Worm (Caenorhabditis elegans): ENCODE data around the gene F38B7.11.
"Not testable (repeated sequence)": the region's sequence is repeated elsewhere in the genome, so short reads cannot be mapped to it uniquely, and the experiment has no call there.

F38B7.11 gene

DNA sequence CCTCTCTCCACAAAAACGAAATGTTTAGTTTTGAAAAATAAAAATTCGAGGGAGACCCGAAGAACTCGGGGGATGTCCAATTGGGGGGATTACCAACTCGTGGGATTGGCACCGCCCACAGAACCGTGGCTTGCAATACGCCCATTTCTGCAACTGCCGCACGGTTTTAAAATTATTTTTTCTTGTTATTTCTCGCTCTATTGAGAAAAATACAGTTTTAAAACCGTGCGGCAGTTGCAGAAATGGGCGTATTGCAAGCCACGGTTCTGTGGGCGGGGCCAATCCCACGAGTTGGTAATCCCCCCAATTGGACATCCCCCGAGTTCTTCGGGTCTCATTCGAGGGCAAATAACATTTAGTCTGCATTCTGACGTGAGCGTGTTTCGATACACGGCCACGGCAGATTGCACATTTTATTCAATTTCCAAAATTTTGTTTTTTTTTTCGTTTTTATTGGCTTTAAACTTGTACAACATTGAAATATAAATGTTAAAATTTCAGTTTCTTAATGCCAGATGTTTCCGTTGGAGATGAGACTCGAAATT is 42.0 kb upstream of the F38B7.11 start, which contains the start of the genes C55A6.1 and C55A6.10 (continued):
- TF ChIP-seq madf-3 (GFP tag; IDR thresholded peaks at IDR 0.05) (peak; percentile 64; the same call in 1 of the 2 replicates), D2030.7 (GFP tag; IDR thresholded peaks at IDR 0.05) (peak; percentile 93), snpc-3.4 (tag; optimal IDR thresholded peaks at IDR 0.05) (peak; percentile 69), let-526 (GFP tag; IDR thresholded peaks at IDR 0.05) (peak; percentile 67; the same call in 1 of the 2 replicates), madf-6 (GFP tag; IDR thresholded peaks at IDR 0.05) (peak; percentile 71), tbp1 (GFP tag; optimal IDR thresholded peaks at IDR 0.05) (peak; percentile 51), efl-1 (GFP tag; optimal IDR thresholded peaks at IDR 0.05) (peak; percentile 23), unc-130 (GFP tag; optimal IDR thresholded peaks at IDR 0.05) (peak; percentile 59), rpc-1 (optimal IDR thresholded peaks at IDR 0.05) (peak; percentile 24), aptf-2 (GFP tag; conservative IDR thresholded peaks at IDR 0.05) (0 out of 2 replicates have a peak, but pooled peaks have one; percentile 25), nfyb-1 (GFP tag; IDR thresholded peaks at IDR 0.05) (peak; percentile 97), B0336.3 (GFP tag; IDR thresholded peaks at IDR 0.05) (0 out of 2 replicates have a peak, but pooled peaks have one; percentile 54), chd-7 (tag; optimal IDR thresholded peaks at IDR 0.05) (peak; percentile 50), nhr-90 (tag; optimal IDR thresholded peaks at IDR 0.05) (peak; percentile 20), ceh-91 (GFP tag; IDR thresholded peaks at IDR 0.05) (peak; percentile 74), dox-1 (GFP tag; IDR thresholded peaks at IDR 0.05) (peak; percentile 93), F33H1.4 (GFP tag; IDR thresholded peaks at IDR 0.05) (peak; percentile 64), snpc-1.1 (tag; optimal IDR thresholded peaks at IDR 0.05; ENCODE audit: insufficient read depth) (peak; percentile 21), B0019.2 (GFP tag; conservative IDR thresholded peaks at IDR 0.05) (peak; percentile 72; the same call in 1 of the 2 replicates), dpl-1 (GFP tag; optimal IDR thresholded peaks at IDR 0.05) (peak; percentile 31), lin-35 (GFP tag; optimal IDR thresholded peaks at IDR 0.05) (peak in 1 of 3 experiments; percentile 66), hsf-1 (GFP tag; IDR thresholded peaks at IDR 0.05) (peak; percentile 38), C17E4.6 (GFP tag; IDR thresholded peaks at IDR 0.05) (peak; percentile 67)
- not testable (repeated sequence) for TF ChIP-seq rpc-1 (tag; optimal IDR thresholded peaks at IDR 0.05)

DNA sequence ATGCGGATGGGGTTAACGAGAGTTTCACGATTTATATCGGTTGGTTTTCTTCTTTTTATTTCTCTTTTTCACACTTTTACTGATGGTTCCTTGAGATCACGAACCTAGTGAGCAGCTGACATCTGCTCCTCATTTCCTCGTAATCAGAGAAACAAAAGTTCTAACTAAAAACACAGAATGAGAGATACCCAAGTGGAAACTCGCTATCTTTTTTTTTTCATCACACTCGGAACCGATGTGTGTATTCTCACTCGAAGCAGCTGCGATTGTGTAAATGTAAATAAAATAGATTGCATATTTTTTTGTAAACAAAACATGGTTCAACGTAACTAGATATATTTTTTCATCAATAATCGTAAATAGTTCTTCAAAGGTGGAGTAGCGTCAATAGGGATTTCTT is 40.5 kb upstream of the F38B7.11 start:
- TF ChIP-seq T26A5.8 (tag; optimal IDR thresholded peaks at IDR 0.05) (no peak), attf-3 (GFP tag; conservative IDR thresholded peaks at IDR 0.05) (no peak), F55B11.4 (tag; optimal IDR thresholded peaks at IDR 0.05; ENCODE audit: borderline replicate concordance, insufficient read depth) (no peak), egrh-3 (GFP tag; IDR thresholded peaks at IDR 0.05) (no peak), somi-1 (GFP tag; optimal IDR thresholded peaks at IDR 0.05) (no peak), zim-3 (tag; optimal IDR thresholded peaks at IDR 0.05) (no peak), athp-1 (tag; optimal IDR thresholded peaks at IDR 0.05) (no peak), Y56A3A.18 (GFP tag; IDR thresholded peaks at IDR 0.05) (no peak), Y53F4B.3 (GFP tag; IDR thresholded peaks at IDR 0.05) (no peak), B0035.1 (tag; optimal IDR thresholded peaks at IDR 0.05) (no peak), lsl-1 (GFP tag; optimal IDR thresholded peaks at IDR 0.05) (no peak)

DNA sequence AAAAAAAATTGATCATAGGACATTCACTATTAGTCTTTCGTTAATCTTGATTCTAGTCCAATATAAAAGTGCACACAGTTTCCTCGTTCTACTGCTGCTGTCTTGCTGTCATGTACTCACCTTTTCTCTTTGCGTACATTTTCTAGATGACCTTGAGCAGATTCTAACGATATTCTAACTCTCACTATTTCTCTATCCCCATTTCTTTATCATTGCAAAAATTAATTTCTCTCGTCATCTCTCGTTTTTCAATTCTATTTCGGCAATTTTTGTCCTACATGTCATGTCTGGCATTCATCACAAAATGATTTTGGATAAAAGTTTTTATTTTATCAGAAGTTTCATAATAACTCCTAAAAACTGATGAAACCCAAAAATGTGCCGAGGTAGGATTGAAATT is 38.1 kb upstream of the F38B7.11 start, which contains the start of gene ttll-5:
TSS of gene ttll-5 (plus strand) at position 288 of the 400 bp plus-strand sequence.
- TF ChIP-seq ceh-79 (tag; optimal IDR thresholded peaks at IDR 0.05) (no peak), mel-28 (tag; optimal IDR thresholded peaks at IDR 0.05; ENCODE audit: borderline replicate concordance) (no peak), hsf-1 (GFP tag; IDR thresholded peaks at IDR 0.05) (no peak), let-526 (GFP tag; IDR thresholded peaks at IDR 0.05) (no peak), ets-4 (GFP tag; optimal IDR thresholded peaks at IDR 0.05) (no peak), madf-10 (tag; optimal IDR thresholded peaks at IDR 0.05) (no peak), cebp-2 (GFP tag; IDR thresholded peaks at IDR 0.05) (no peak), Y79H2A.3 (GFP tag; conservative IDR thresholded peaks at IDR 0.05) (no peak), mcd-1 (GFP tag; IDR thresholded peaks at IDR 0.05) (no peak), F10E7.11 (tag; optimal IDR thresholded peaks at IDR 0.05) (no peak), sptf-2 (GFP tag; optimal IDR thresholded peaks at IDR 0.05) (no peak), B0261.1 (tag; optimal IDR thresholded peaks at IDR 0.05) (no peak), lin-40 (tag; optimal IDR thresholded peaks at IDR 0.05) (no peak), Y67H2A.10 (GFP tag; conservative IDR thresholded peaks at IDR 0.05) (no peak), ceh-27 (GFP tag; optimal IDR thresholded peaks at IDR 0.05) (no peak)

Measured in whole organism, young adult.